Fruit fly (Drosophila melanogaster): Measurements from ENCODE around the gene CG7202.

DNA sequence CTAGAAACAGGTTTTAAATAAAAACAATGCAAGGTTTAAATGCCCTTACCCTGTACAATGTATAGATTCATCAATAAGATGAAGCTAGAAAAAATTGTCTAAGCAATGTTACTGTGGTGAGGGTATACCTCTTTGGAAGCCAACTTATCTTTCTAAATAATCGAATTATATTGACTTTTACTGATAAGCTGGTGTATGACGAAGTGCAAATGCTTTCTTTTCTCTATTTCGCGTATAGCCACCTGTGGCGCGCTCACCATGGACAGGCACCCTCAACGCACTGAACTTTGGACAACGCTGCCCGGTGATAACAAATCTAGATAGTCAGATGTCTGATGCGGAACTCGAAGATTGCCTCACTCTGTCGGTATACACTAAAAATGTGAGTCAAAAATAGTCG is 9.4 kb upstream of the CG7202 start:
- TF ChIP-seq CG11617 (GFP tag; optimal IDR thresholded peaks at IDR 0.05) (no peak), Clk (GFP tag; optimal IDR thresholded peaks at IDR 0.05) (no peak), cic (GFP tag; optimal IDR thresholded peaks at IDR 0.05) (peak; percentile 55), cnc (optimal IDR thresholded peaks at IDR 0.05) (no peak), tj (GFP tag; optimal IDR thresholded peaks at IDR 0.05) (no peak), Crg-1 (GFP tag; optimal IDR thresholded peaks at IDR 0.05) (no peak), Mnt (GFP tag; optimal IDR thresholded peaks at IDR 0.05) (peak; percentile 22), ovo (GFP tag; optimal IDR thresholded peaks at IDR 0.05) (no peak), Hr96 (GFP tag; optimal IDR thresholded peaks at IDR 0.05) (no peak), toe (GFP tag; optimal IDR thresholded peaks at IDR 0.05) (no peak), pad (GFP tag; optimal IDR thresholded peaks at IDR 0.05) (no peak), bab1 (GFP tag; optimal IDR thresholded peaks at IDR 0.05) (no peak), CG1620 (GFP tag; optimal IDR thresholded peaks at IDR 0.05) (no peak), CG12768 (GFP tag; optimal IDR thresholded peaks at IDR 0.05) (peak; percentile 82)

Measured in whole organism, adult.